Fruit fly (Drosophila melanogaster): ENCODE results near the gene CG4872.

The CG4872 gene

DNA sequence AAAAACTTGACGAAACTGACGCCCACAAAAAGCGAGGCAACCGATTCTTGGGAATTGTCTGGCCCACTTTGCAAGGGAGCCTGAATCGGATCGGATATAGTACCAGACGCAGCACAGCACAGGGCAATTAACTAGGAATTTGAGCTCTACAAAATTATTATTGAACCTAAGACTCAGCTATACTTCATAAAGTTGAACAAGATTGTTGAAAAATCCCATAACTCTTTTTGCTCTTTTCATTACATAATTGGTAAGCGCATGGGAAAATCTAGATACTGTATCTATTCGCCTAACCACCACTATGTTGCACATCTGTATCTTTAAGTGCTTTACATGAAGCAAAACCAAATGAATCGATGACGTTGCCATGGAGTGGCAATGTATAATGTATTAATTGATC, 48.0 kb upstream of the CG4872 start (continued):
- TF ChIP-seq CG8359 (GFP tag; optimal IDR thresholded peaks at IDR 0.05; ENCODE audit: borderline replicate concordance): peak; percentile 25
- no peak for TF ChIP-seq pho (GFP tag; optimal IDR thresholded peaks at IDR 0.05)
- peak; percentile 62 for TF ChIP-seq H2.0 (GFP tag; IDR thresholded peaks at IDR 0.05)
- peak; percentile 36 for TF ChIP-seq cwo (GFP tag; optimal IDR thresholded peaks at IDR 0.05)
- peak; percentile 79 for TF ChIP-seq Hr3 (GFP tag; optimal IDR thresholded peaks at IDR 0.05)
- TF ChIP-seq CG11723 (GFP tag; optimal IDR thresholded peaks at IDR 0.05): peak; percentile 55
- TF ChIP-seq zfh2 (GFP tag; optimal IDR thresholded peaks at IDR 0.05): no peak
- peak; percentile 61 for TF ChIP-seq CG6813 (GFP tag; optimal IDR thresholded peaks at IDR 0.05)
- TF ChIP-seq CG9437 (GFP tag; optimal IDR thresholded peaks at IDR 0.05): peak; percentile 65
- peak; percentile 67 for TF ChIP-seq Mrtf (GFP tag; IDR thresholded peaks at IDR 0.05)
- TF ChIP-seq CG5245 (GFP tag; optimal IDR thresholded peaks at IDR 0.05): peak; percentile 68
- no peak for TF ChIP-seq lbe (GFP tag; optimal IDR thresholded peaks at IDR 0.05)
- TF ChIP-seq gcm2 (GFP tag; optimal IDR thresholded peaks at IDR 0.05): peak; percentile 31
- no peak for TF ChIP-seq Poxn (GFP tag; IDR thresholded peaks at IDR 0.05)
- peak; percentile 33 for TF ChIP-seq CG2120 (GFP tag; optimal IDR thresholded peaks at IDR 0.05)
- TF ChIP-seq CG7372 (GFP tag; IDR thresholded peaks at IDR 0.05): 0 out of 2 replicates have a peak, but pooled peaks have one; percentile 24
- peak; percentile 44 for TF ChIP-seq CG10462 (GFP tag; optimal IDR thresholded peaks at IDR 0.05)
- TF ChIP-seq CG14667 (GFP tag; IDR thresholded peaks at IDR 0.05): peak; percentile 70; the same call in 1 of the 2 replicates
- peak; percentile 69 for TF ChIP-seq Mes4 (GFP tag; optimal IDR thresholded peaks at IDR 0.05)
- TF ChIP-seq HmgD (GFP tag; optimal IDR thresholded peaks at IDR 0.05): peak; percentile 7
- no peak for TF ChIP-seq crol (GFP tag; IDR thresholded peaks at IDR 0.05)
- peak; percentile 9 for TF ChIP-seq CG6854 (GFP tag; optimal IDR thresholded peaks at IDR 0.05)
- TF ChIP-seq caup (GFP tag; optimal IDR thresholded peaks at IDR 0.05; ENCODE audit: severe bottlenecking): peak; percentile 9
- TF ChIP-seq HLH54F (GFP tag; optimal IDR thresholded peaks at IDR 0.05): peak; percentile 22
- peak; percentile 64 for TF ChIP-seq Atf-2 (GFP tag; optimal IDR thresholded peaks at IDR 0.05)
- no peak for TF ChIP-seq zf30C (GFP tag; optimal IDR thresholded peaks at IDR 0.05)
- peak; percentile 77 for TF ChIP-seq CG6254 (GFP tag; optimal IDR thresholded peaks at IDR 0.05)
- TF ChIP-seq usp (GFP tag; optimal IDR thresholded peaks at IDR 0.05): no peak
- no peak for TF ChIP-seq cg (GFP tag; optimal IDR thresholded peaks at IDR 0.05)
- TF ChIP-seq gt (GFP tag; IDR thresholded peaks at IDR 0.05): peak; percentile 34; the same call in 1 of the 2 replicates
- TF ChIP-seq Neu2 (GFP tag; optimal IDR thresholded peaks at IDR 0.05; ENCODE audit: borderline replicate concordance): no peak
- TF ChIP-seq CG32767 (GFP tag; IDR thresholded peaks at IDR 0.05): 0 out of 2 replicates have a peak, but pooled peaks have one; percentile 41
- peak; percentile 59; the same call in 2 of the 3 replicates for TF ChIP-seq sr (GFP tag; IDR thresholded peaks at IDR 0.05)
- TF ChIP-seq croc (GFP tag; conservative IDR thresholded peaks at IDR 0.05): peak; percentile 69; the same call in 2 of the 3 replicates
- TF ChIP-seq ttk (GFP tag; IDR thresholded peaks at IDR 0.05): peak; percentile 52
- TF ChIP-seq chif (GFP tag; optimal IDR thresholded peaks at IDR 0.05): peak; percentile 72 to 82
- TF ChIP-seq CG13123 (GFP tag; optimal IDR thresholded peaks at IDR 0.05): peak; percentile 13
- peak; percentile 31 for TF ChIP-seq Nf-YC (tag; optimal IDR thresholded peaks at IDR 0.05)
- TF ChIP-seq D19B (GFP tag; optimal IDR thresholded peaks at IDR 0.05): peak; percentile 19
- peak; percentile 22 for TF ChIP-seq CrebB (tag; optimal IDR thresholded peaks at IDR 0.05)
- TF ChIP-seq CG3407 (GFP tag; optimal IDR thresholded peaks at IDR 0.05): peak; percentile 74
- TF ChIP-seq hbn (GFP tag; IDR thresholded peaks at IDR 0.05; ENCODE audit: partially characterized antibody): no peak
- peak; percentile 84 for TF ChIP-seq CG10979 (tag; optimal IDR thresholded peaks at IDR 0.05)
- TF ChIP-seq vfl (GFP tag; optimal IDR thresholded peaks at IDR 0.05): no peak
- TF ChIP-seq CG12659 (GFP tag; optimal IDR thresholded peaks at IDR 0.05): peak; percentile 62
- TF ChIP-seq CG13424 (tag; optimal IDR thresholded peaks at IDR 0.05): peak; percentile 82
- TF ChIP-seq CG3995 (GFP tag; optimal IDR thresholded peaks at IDR 0.05): no peak
- peak; percentile 76 for TF ChIP-seq tap (tag; optimal IDR thresholded peaks at IDR 0.05)
- peak; percentile 55 for TF ChIP-seq CG1792 (GFP tag; optimal IDR thresholded peaks at IDR 0.05)
- TF ChIP-seq Lpt (GFP tag; optimal IDR thresholded peaks at IDR 0.05): no peak
- TF ChIP-seq pzg (GFP tag; optimal IDR thresholded peaks at IDR 0.05): no peak
